Worm (Caenorhabditis elegans) whole organism, L4 larva: ENCODE measurements around the gene pde-2.

Experiments
- F37D6.2 ChIP-seq: sonication (generic microtip); optimal IDR thresholded peaks from 2 replicates; lab custom pipeline; 2016; ENCODE audit warnings: mild to moderate bottlenecking, missing genetic modification characterization, missing compliant biosample characterization
- ZK337.2 ChIP-seq: fragments of 200-800 bp; sonication (Bioruptor generic); IDR thresholded peaks from 2 replicates; pipeline ENCODE4 v1.3.6; 2022; ENCODE audit warnings: missing genetic modification reagents, missing genetic modification characterization, missing compliant biosample characterization
- ZK546.5 ChIP-seq, 2 experiments: sonication (generic microtip); optimal IDR thresholded peaks; 2 replicates each; lab custom pipeline; 2017; ENCODE audit warnings: missing biosample characterization in 2 of 2, missing genetic modification characterization in 2 of 2
- aha-1 ChIP-seq: fragments of 150-350 bp; peaks from one replicate; lab custom pipeline; 2014; ENCODE audit warnings: missing biosample characterization, missing genetic modification characterization
- ces-1 ChIP-seq: fragments of 150-350 bp; sonication (generic microtip); optimal IDR thresholded peaks from 4 replicates; lab custom pipeline; 2014; ENCODE audit warnings: missing biosample characterization, missing genetic modification reagents, missing genetic modification characterization
- cey-2 ChIP-seq: sonication (generic microtip); optimal IDR thresholded peaks from 3 replicates; lab custom pipeline; 2017; ENCODE audit warnings: missing genetic modification characterization, mild to moderate bottlenecking, missing compliant biosample characterization, antibody characterized with exemption, borderline replicate concordance; ENCODE audit not compliant: insufficient read depth
- daf-19 ChIP-seq: fragments of 200-800 bp; sonication (Bioruptor generic); conservative IDR thresholded peaks from 2 replicates; pipeline ENCODE4 v1.3.6; 2022; ENCODE audit warnings: missing genetic modification characterization, missing compliant biosample characterization
- dmd-6 ChIP-seq: fragments of 200-800 bp; sonication (Bioruptor generic); IDR thresholded peaks from 2 replicates; pipeline ENCODE4 v1.3.6; 2022; ENCODE audit warnings: missing genetic modification reagents, missing genetic modification characterization, missing compliant biosample characterization
- dpl-1 ChIP-seq: fragments of 150-350 bp; optimal IDR thresholded peaks from 2 replicates; lab custom pipeline; 2014; ENCODE audit warnings: missing biosample characterization, missing genetic modification reagents, missing genetic modification characterization
- hif-1 ChIP-seq, 2 experiments: sonication (generic microtip); optimal IDR thresholded peaks; 2 replicates each; lab custom pipeline; 2016 to 2017; ENCODE audit warnings: missing compliant biosample characterization in 2 of 2, missing genetic modification characterization in 2 of 2, missing genetic modification reagents in 2 of 2, missing genotype in 2 of 2, mild to moderate bottlenecking in 1 of 2
- hlh-30 ChIP-seq: sonication (generic microtip); optimal IDR thresholded peaks from 2 replicates; lab custom pipeline; 2017; ENCODE audit warnings: antibody characterized with exemption, mild to moderate bottlenecking, missing genetic modification characterization, missing compliant biosample characterization; ENCODE audit not compliant: insufficient read depth
- hmg-1.1 ChIP-seq: fragments of 200-800 bp; sonication (Bioruptor generic); IDR thresholded peaks from 2 replicates; pipeline ENCODE4 v1.3.6; 2022; ENCODE audit warnings: missing genetic modification reagents, missing genetic modification characterization, missing compliant biosample characterization
- lin-1 ChIP-seq: fragments of 200-800 bp; sonication (Bioruptor generic); IDR thresholded peaks from 2 replicates; pipeline ENCODE4 v1.3.6; 2022; ENCODE audit warnings: missing genetic modification reagents, missing genetic modification characterization, missing compliant biosample characterization
- lin-39 ChIP-seq: fragments of 150-350 bp; optimal IDR thresholded peaks from 2 replicates; lab custom pipeline; 2014; ENCODE audit warnings: missing biosample characterization, missing genetic modification reagents, missing genetic modification characterization
- lsy-2 ChIP-seq, 2 experiments: fragments of 150-350 bp in 1 of 2; sonication (generic microtip) in 1 of 2; optimal IDR thresholded peaks; 2 replicates each; lab custom pipeline; 2014 to 2017; ENCODE audit warnings: missing biosample characterization in 2 of 2, missing genetic modification characterization in 2 of 2
- mdl-1 ChIP-seq, 2 experiments: fragments of 150-350 bp in 1 of 2; sonication (generic microtip) in 1 of 2; optimal IDR thresholded peaks; 2 replicates each; lab custom pipeline; 2014 to 2017; ENCODE audit warnings: missing biosample characterization in 2 of 2, missing genetic modification characterization in 2 of 2
- mep-1 ChIP-seq: fragments of 150-350 bp; sonication (generic microtip); optimal IDR thresholded peaks from 3 replicates; lab custom pipeline; 2014; ENCODE audit warnings: missing biosample characterization, missing genetic modification characterization
- mxl-2 ChIP-seq: fragments of 200-800 bp; sonication (Bioruptor generic); conservative IDR thresholded peaks from 2 replicates; pipeline ENCODE4 v1.3.6; 2022; ENCODE audit warnings: missing genetic modification reagents, missing genetic modification characterization, missing compliant biosample characterization
- mxl-3 ChIP-seq: fragments of 200-800 bp; sonication (Bioruptor generic); optimal IDR thresholded peaks from 2 replicates; lab custom pipeline; 2018; ENCODE audit warnings: mild to moderate bottlenecking, missing genetic modification characterization, missing compliant biosample characterization
- nhr-11 ChIP-seq: fragments of 150-350 bp; optimal IDR thresholded peaks from 2 replicates; lab custom pipeline; 2014; ENCODE audit warnings: missing biosample characterization, missing genetic modification characterization
- nhr-28 ChIP-seq: fragments of 150-350 bp; optimal IDR thresholded peaks from 2 replicates; lab custom pipeline; 2014; ENCODE audit warnings: missing biosample characterization, missing genetic modification characterization
- nhr-48 ChIP-seq: sonication (generic microtip); optimal IDR thresholded peaks from 2 replicates; lab custom pipeline; 2016; ENCODE audit warnings: mild to moderate bottlenecking, missing genetic modification characterization, missing compliant biosample characterization
- nhr-76 ChIP-seq: fragments of 150-350 bp; optimal IDR thresholded peaks from 2 replicates; lab custom pipeline; 2014; ENCODE audit warnings: missing biosample characterization, missing genetic modification characterization
- nhr-77 ChIP-seq: fragments of 150-350 bp; optimal IDR thresholded peaks from 2 replicates; lab custom pipeline; 2014; ENCODE audit warnings: missing biosample characterization, missing genetic modification characterization
- spr-1 ChIP-seq: sonication (generic microtip); optimal IDR thresholded peaks from 2 replicates; lab custom pipeline; 2016; ENCODE audit warnings: mild to moderate bottlenecking, missing genetic modification characterization, missing compliant biosample characterization
- spr-3 ChIP-seq: fragments of 200-800 bp; sonication (Bioruptor generic); optimal IDR thresholded peaks from 2 replicates; lab custom pipeline; 2018; ENCODE audit warnings: mild to moderate bottlenecking, missing genetic modification characterization, missing compliant biosample characterization
- unc-62 ChIP-seq, 3 experiments: fragments of 150-350 bp in 1 of 3; sonication (generic microtip); optimal IDR thresholded peaks in 2 of 3; peaks in 1 of 3; 1 replicate in 1 of 3; 2 replicates in 2 of 3; lab custom pipeline; 2014 to 2017; ENCODE audit warnings: missing biosample characterization in 3 of 3, missing genetic modification characterization in 3 of 3, missing genetic modification reagents in 3 of 3, missing genotype in 1 of 3

pde-2 gene

DNA sequence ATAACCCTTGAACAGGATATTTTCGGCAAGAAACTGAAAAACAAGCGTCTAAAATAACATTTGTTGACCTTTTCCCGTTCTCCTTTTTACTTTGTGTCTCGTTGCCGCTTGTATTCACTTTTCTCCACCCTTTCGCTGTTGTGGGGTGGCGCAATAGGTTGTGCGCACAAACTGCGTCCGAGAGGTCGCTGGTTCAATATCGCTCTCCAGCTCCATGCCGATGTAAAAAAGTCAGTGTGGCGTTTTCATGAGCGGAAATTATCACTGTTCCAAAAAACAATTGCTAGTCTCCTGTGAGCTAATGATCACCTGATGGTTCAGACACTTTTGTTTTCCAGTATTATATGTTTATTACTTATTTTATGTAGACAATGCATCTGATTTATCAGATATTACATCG lies 44.1 kb downstream of the pde-2 start (continued):
- peak; percentile 78 for TF ChIP-seq daf-19 (GFP tag; lab: Robert Waterston, UW)
- TF ChIP-seq cey-2 (tag; lab: Kevin White, UChicago): no peak
- TF ChIP-seq ZK337.2 (GFP tag; lab: Robert Waterston, UW): peak; percentile 78

DNA sequence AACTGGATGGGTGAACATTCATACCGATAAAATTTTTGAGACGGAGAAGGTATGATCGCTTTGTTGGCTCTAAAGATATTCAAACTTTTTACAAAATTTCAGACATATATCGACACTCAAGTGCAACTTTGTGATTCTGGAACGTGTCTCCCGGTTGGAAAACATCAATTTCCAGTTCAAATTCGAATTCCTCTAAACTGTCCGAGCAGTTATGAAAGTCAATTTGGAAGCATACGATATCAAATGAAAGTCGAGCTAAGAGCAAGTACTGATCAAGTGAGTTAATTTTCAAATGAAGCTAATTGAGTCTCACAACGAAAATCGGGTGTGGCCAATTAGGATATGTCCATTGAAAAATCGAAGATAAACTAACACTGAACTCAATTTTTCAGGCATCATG lies 47.3 kb downstream of the pde-2 start:
- TF ChIP-seq mxl-2: no peak
- no peak for TF ChIP-seq lin-39 (tag; lab: Kevin White, UChicago)
- TF ChIP-seq spr-3 (GFP tag; lab: Kevin White, UChicago): no peak
- no peak for TF ChIP-seq dpl-1

DNA sequence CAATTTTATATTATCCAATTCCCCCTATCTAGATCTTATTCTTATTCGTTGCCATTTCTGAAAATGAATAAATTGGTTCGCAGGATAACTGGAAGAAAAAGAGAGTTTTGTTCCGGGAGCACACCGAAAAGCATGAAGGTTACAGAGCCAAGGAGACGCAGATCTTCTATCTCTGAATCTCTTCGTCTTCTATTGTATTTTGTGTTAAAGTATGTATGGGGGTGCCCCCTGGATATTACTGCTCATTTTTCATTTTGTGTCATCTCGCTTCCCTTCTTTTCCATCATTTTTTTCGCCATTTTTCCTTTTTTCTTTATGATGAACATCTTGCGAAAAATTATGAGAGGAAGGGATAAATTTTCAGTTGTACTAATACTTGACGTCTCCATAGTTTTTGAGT lies 48.0 kb downstream of the pde-2 start:
- TF ChIP-seq hmg-1.1 (GFP tag; lab: Robert Waterston, UW) (no peak), lin-1 (GFP tag; lab: Robert Waterston, UW) (no peak), unc-62 (GFP tag; optimal IDR thresholded peaks at IDR 0.05 in 1 of 2; lab: Kevin White, UChicago) (peak in 1 of 2 experiments; percentile 72), unc-62 (tag; optimal IDR thresholded peaks at IDR 0.05; lab: Kevin White, UChicago) (no peak)
- TF ChIP-seq, all 104 proteins: peak for 1

DNA sequence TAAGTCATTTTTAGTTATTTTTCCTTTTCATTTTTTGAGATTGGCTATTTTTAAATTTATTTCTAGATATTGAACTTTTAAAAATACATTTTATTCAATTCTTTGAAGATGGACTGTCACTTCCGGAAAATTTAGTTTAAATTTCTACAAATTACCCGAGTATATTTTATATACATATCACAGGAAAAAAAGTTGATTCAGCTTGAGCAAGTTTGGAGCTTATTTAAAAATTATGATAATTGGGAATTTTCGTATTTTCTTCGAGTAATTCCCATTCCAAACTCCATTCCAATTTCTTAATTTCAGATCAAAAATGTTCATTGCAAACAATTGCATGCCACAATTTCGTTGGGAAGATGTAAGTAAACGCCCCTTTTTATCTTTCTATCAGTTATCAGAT lies 52.0 kb downstream of the pde-2 start, which contains the start of gene arrd-15:
Gene arrd-15, plus strand, starts transcription at position 301 of the 400 bp plus-strand sequence.
- TF ChIP-seq spr-1 (tag; lab: Kevin White, UChicago): no peak
- TF ChIP-seq aha-1 (tag; lab: Kevin White, UChicago): peak; percentile 51
- TF ChIP-seq, all 104 proteins: peak for 1

ce11 chrIII:8926512-8926911 lies 55.2 kb downstream of the pde-2 start:
- TF ChIP-seq nhr-76 (tag; lab: Kevin White, UChicago): no peak
- TF ChIP-seq hlh-30: peak; percentile 35
- TF ChIP-seq nhr-28 (tag; lab: Kevin White, UChicago): peak; percentile 99
- TF ChIP-seq mep-1 (tag; lab: Kevin White, UChicago): peak; percentile 45
- TF ChIP-seq nhr-77 (tag; lab: Kevin White, UChicago): peak; percentile 23
- TF ChIP-seq F37D6.2 (tag; lab: Kevin White, UChicago): no peak
- peak in 1 of 2 experiments; percentile 18 for TF ChIP-seq lsy-2 (tag; optimal IDR thresholded peaks at IDR 0.05; lab: Kevin White, UChicago)
- TF ChIP-seq spr-3 (GFP tag; lab: Kevin White, UChicago): no peak
- TF ChIP-seq mxl-3: peak; percentile 69
- TF ChIP-seq hmg-1.1 (GFP tag; lab: Robert Waterston, UW): no peak
- TF ChIP-seq hif-1 (tag; optimal IDR thresholded peaks at IDR 0.05; lab: Kevin White, UChicago): peak in 1 of 2 experiments; percentile 90
- peak in 1 of 2 experiments; percentile 72 for TF ChIP-seq mdl-1 (tag; optimal IDR thresholded peaks at IDR 0.05; lab: Kevin White, UChicago)
- TF ChIP-seq aha-1 (tag; lab: Kevin White, UChicago): peak; percentile 43

- no peak for TF ChIP-seq nhr-11 (tag; lab: Kevin White, UChicago)
- peak; percentile 47 for TF ChIP-seq nhr-28 (tag; lab: Kevin White, UChicago)
- TF ChIP-seq dmd-6 (GFP tag; lab: Robert Waterston, UW): peak; percentile 60
- TF ChIP-seq ZK546.5 (tag; optimal IDR thresholded peaks at IDR 0.05; lab: Kevin White, UChicago): no peak
- peak; percentile 49 for TF ChIP-seq aha-1 (tag; lab: Kevin White, UChicago)
- TF ChIP-seq ces-1: no peak
- TF ChIP-seq hif-1 (tag; optimal IDR thresholded peaks at IDR 0.05; lab: Kevin White, UChicago): peak in 1 of 2 experiments; percentile 87
- no peak for TF ChIP-seq spr-1 (tag; lab: Kevin White, UChicago)
- TF ChIP-seq nhr-48 (tag; lab: Kevin White, UChicago): no peak
Observed at ce11 chrIII:8925539-8925938, 56.2 kb downstream of the pde-2 start.
